Fruit fly (Drosophila melanogaster) whole organism, prepupa: ENCODE results near the gene Vps39.

Experiments used
- Blimp-1 ChIP-seq: fragments of 200-800 bp; sonication (Bioruptor generic); optimal IDR thresholded peaks from 3 replicates; lab custom pipeline; 2017; ENCODE audit warnings: missing biosample characterization, missing genetic modification characterization, mild to moderate bottlenecking, moderate library complexity, missing genetic modification reagents
- CG10631 ChIP-seq: fragments of 200-800 bp; sonication (Bioruptor generic); optimal IDR thresholded peaks from 2 replicates; lab custom pipeline; 2016; ENCODE audit warnings: missing biosample characterization, missing genetic modification characterization
- CG11294 ChIP-seq: fragments of 200-800 bp; sonication (Bioruptor generic); IDR thresholded peaks from 2 replicates; pipeline ENCODE4 v1.3.6; 2022; ENCODE audit warnings: missing biosample characterization, missing genetic modification characterization
- CG11762 ChIP-seq: fragments of 200-800 bp; sonication (Bioruptor generic); optimal IDR thresholded peaks from 3 replicates; lab custom pipeline; 2016; ENCODE audit warnings: missing biosample characterization, missing genetic modification characterization; ENCODE audit not compliant: insufficient read depth
- CG11902 ChIP-seq: fragments of 200-800 bp; sonication (Bioruptor generic); optimal IDR thresholded peaks from 3 replicates; lab custom pipeline; 2016; ENCODE audit warnings: missing biosample characterization, missing genetic modification characterization
- CG15336 ChIP-seq: fragments of 200-800 bp; sonication (Bioruptor generic); IDR thresholded peaks from 2 replicates; pipeline ENCODE4 v1.3.6; 2022; ENCODE audit warnings: missing biosample characterization, missing genetic modification characterization
- CG16779 ChIP-seq: fragments of 200-800 bp; sonication (Bioruptor generic); optimal IDR thresholded peaks from 3 replicates; lab custom pipeline; 2017; ENCODE audit warnings: missing biosample characterization, mild to moderate bottlenecking, missing genetic modification characterization
- CG3032 ChIP-seq: fragments of 200-800 bp; optimal IDR thresholded peaks from 2 replicates; lab custom pipeline; 2019; ENCODE audit warnings: missing biosample characterization, mild to moderate bottlenecking, missing genetic modification characterization, moderate library complexity
- CG31627 ChIP-seq: fragments of 200-800 bp; sonication (Bioruptor generic); optimal IDR thresholded peaks from 3 replicates; lab custom pipeline; 2016; ENCODE audit warnings: missing biosample characterization, missing genetic modification characterization
- CG34406 ChIP-seq: fragments of 200-800 bp; sonication (Bioruptor generic); optimal IDR thresholded peaks from 3 replicates; lab custom pipeline; 2016; ENCODE audit warnings: missing biosample characterization, missing genetic modification characterization
- CG3919 ChIP-seq: fragments of 200-800 bp; sonication (Bioruptor generic); optimal IDR thresholded peaks from 3 replicates; lab custom pipeline; 2016; ENCODE audit warnings: missing biosample characterization, missing genetic modification characterization
- CG4318 ChIP-seq: fragments of 200-800 bp; sonication (Bioruptor generic); optimal IDR thresholded peaks from 3 replicates; lab custom pipeline; 2017; ENCODE audit warnings: missing biosample characterization, mild to moderate bottlenecking, missing genetic modification characterization
- CG6792 ChIP-seq: fragments of 200-800 bp; sonication (Bioruptor generic); optimal IDR thresholded peaks from 3 replicates; lab custom pipeline; 2016; ENCODE audit warnings: missing biosample characterization, missing genetic modification characterization
- CG6854 ChIP-seq: fragments of 200-800 bp; sonication (Bioruptor generic); optimal IDR thresholded peaks from 2 replicates; lab custom pipeline; 2017; ENCODE audit warnings: missing biosample characterization, mild to moderate bottlenecking, missing genetic modification characterization
- CG7368 ChIP-seq: fragments of 200-800 bp; sonication (Bioruptor generic); optimal IDR thresholded peaks from 3 replicates; lab custom pipeline; 2016; ENCODE audit warnings: missing biosample characterization, missing genetic modification characterization
- CG8119 ChIP-seq: fragments of 200-800 bp; sonication (Bioruptor generic); IDR thresholded peaks from 3 replicates; pipeline ENCODE4 v1.3.6; 2022; ENCODE audit warnings: missing biosample characterization, missing genetic modification characterization
- CG8319 ChIP-seq: fragments of 200-800 bp; sonication (Bioruptor generic); optimal IDR thresholded peaks from 3 replicates; lab custom pipeline; 2016; ENCODE audit warnings: missing biosample characterization, missing genetic modification characterization
- CG8632 ChIP-seq: fragments of 200-800 bp; sonication (Bioruptor generic); optimal IDR thresholded peaks from 3 replicates; lab custom pipeline; 2016; ENCODE audit warnings: missing biosample characterization, missing genetic modification characterization
- CG9139 ChIP-seq: fragments of 200-800 bp; sonication (Bioruptor generic); optimal IDR thresholded peaks from 3 replicates; lab custom pipeline; 2017; ENCODE audit warnings: missing biosample characterization, mild to moderate bottlenecking, missing genetic modification characterization
- Eip75B ChIP-seq: fragments of 200-800 bp; sonication (Bioruptor generic); optimal IDR thresholded peaks from 3 replicates; lab custom pipeline; 2016; ENCODE audit warnings: missing biosample characterization, missing genetic modification characterization
- Eip78C ChIP-seq: fragments of 200-800 bp; sonication (Bioruptor generic); peaks from one replicate; lab custom pipeline; 2016; ENCODE audit warnings: missing biosample characterization, missing genetic modification characterization
- Eip93F ChIP-seq: fragments of 200-800 bp; sonication (Bioruptor generic); optimal IDR thresholded peaks from 2 replicates; lab custom pipeline; 2016; ENCODE audit warnings: missing biosample characterization, mild to moderate bottlenecking, missing genetic modification characterization
- Ets21C ChIP-seq: fragments of 200-800 bp; sonication (Bioruptor generic); optimal IDR thresholded peaks from 3 replicates; lab custom pipeline; 2016; ENCODE audit warnings: missing biosample characterization, missing genetic modification characterization
- Ets96B ChIP-seq: fragments of 200-800 bp; optimal IDR thresholded peaks from 2 replicates; lab custom pipeline; 2019; ENCODE audit warnings: missing biosample characterization, mild to moderate bottlenecking, missing genetic modification characterization, moderate library complexity
- Gug ChIP-seq: fragments of 200-800 bp; sonication (Bioruptor generic); IDR thresholded peaks from 2 replicates; pipeline ENCODE4 v1.3.6; 2022; ENCODE audit warnings: missing biosample characterization, missing genetic modification characterization
- Hr38 ChIP-seq: sonication (Bioruptor generic); optimal IDR thresholded peaks from 2 replicates; lab custom pipeline; 2016; ENCODE audit warnings: missing biosample characterization, missing genetic modification characterization
- Hr39 ChIP-seq: fragments of 200-800 bp; sonication (Bioruptor generic); optimal IDR thresholded peaks from 2 replicates; lab custom pipeline; 2016; ENCODE audit warnings: missing biosample characterization, missing genetic modification characterization
- Hr4 ChIP-seq: fragments of 200-800 bp; sonication (Bioruptor generic); optimal IDR thresholded peaks from 3 replicates; lab custom pipeline; 2016; ENCODE audit warnings: missing biosample characterization, missing genetic modification characterization
- Lpt ChIP-seq: fragments of 200-800 bp; sonication (Bioruptor generic); optimal IDR thresholded peaks from 3 replicates; lab custom pipeline; 2016; ENCODE audit warnings: missing biosample characterization, missing genetic modification characterization
- Met ChIP-seq: fragments of 200-800 bp; sonication (Bioruptor generic); optimal IDR thresholded peaks from 3 replicates; lab custom pipeline; 2016; ENCODE audit warnings: missing biosample characterization, missing genetic modification characterization
- OdsH ChIP-seq: fragments of 200-800 bp; sonication (Bioruptor generic); optimal IDR thresholded peaks from 3 replicates; lab custom pipeline; 2016; ENCODE audit warnings: missing biosample characterization, missing genetic modification characterization
- Smox ChIP-seq: fragments of 200-800 bp; sonication (Bioruptor generic); optimal IDR thresholded peaks from 3 replicates; lab custom pipeline; 2016; ENCODE audit warnings: missing biosample characterization, missing genetic modification characterization
- Sox102F ChIP-seq: fragments of 200-800 bp; sonication (Bioruptor generic); optimal IDR thresholded peaks from 2 replicates; lab custom pipeline; 2016; ENCODE audit warnings: missing biosample characterization, mild to moderate bottlenecking, missing genetic modification characterization
- Sox14 ChIP-seq: fragments of 200-800 bp; sonication (Bioruptor generic); optimal IDR thresholded peaks from 3 replicates; lab custom pipeline; 2016; ENCODE audit warnings: missing biosample characterization, missing genetic modification characterization
- Sox15 ChIP-seq: fragments of 200-800 bp; sonication (Bioruptor generic); optimal IDR thresholded peaks from 3 replicates; lab custom pipeline; 2016; ENCODE audit warnings: missing biosample characterization, missing genetic modification characterization
- achi ChIP-seq: fragments of 200-800 bp; sonication (Bioruptor generic); optimal IDR thresholded peaks from 3 replicates; lab custom pipeline; 2016; ENCODE audit warnings: missing biosample characterization, missing genetic modification characterization
- acj6 ChIP-seq: fragments of 200-800 bp; sonication (Bioruptor generic); optimal IDR thresholded peaks from 3 replicates; lab custom pipeline; 2016; ENCODE audit warnings: missing biosample characterization, missing genetic modification characterization
- dac ChIP-seq: fragments of 200-800 bp; sonication (Bioruptor generic); optimal IDR thresholded peaks from 2 replicates; lab custom pipeline; 2017; ENCODE audit warnings: missing biosample characterization, mild to moderate bottlenecking, missing genetic modification characterization
- dsx ChIP-seq: fragments of 200-800 bp; optimal IDR thresholded peaks from 3 replicates; lab custom pipeline; 2019; ENCODE audit warnings: missing biosample characterization, mild to moderate bottlenecking, missing genetic modification characterization, moderate library complexity; ENCODE audit not compliant: poor library complexity, severe bottlenecking
- eg ChIP-seq: fragments of 200-800 bp; sonication (Bioruptor generic); IDR thresholded peaks from 3 replicates; pipeline ENCODE4 v1.3.6; 2022; ENCODE audit warnings: missing biosample characterization, missing genetic modification characterization
- esn ChIP-seq: fragments of 200-800 bp; sonication (Bioruptor generic); optimal IDR thresholded peaks from 2 replicates; lab custom pipeline; 2016; ENCODE audit warnings: missing biosample characterization, mild to moderate bottlenecking, missing genetic modification characterization, moderate library complexity
- fd59A ChIP-seq: fragments of 200-800 bp; sonication (Bioruptor generic); optimal IDR thresholded peaks from 2 replicates; lab custom pipeline; 2017; ENCODE audit warnings: missing biosample characterization, mild to moderate bottlenecking, missing genetic modification characterization, missing genetic modification reagents
- fd85E ChIP-seq: fragments of 200-800 bp; sonication (Bioruptor generic); optimal IDR thresholded peaks from 3 replicates; lab custom pipeline; 2016; ENCODE audit warnings: missing biosample characterization, missing genetic modification characterization
- fkh ChIP-seq: fragments of 200-800 bp; sonication (Bioruptor generic); optimal IDR thresholded peaks from 3 replicates; lab custom pipeline; 2017; ENCODE audit warnings: missing biosample characterization, mild to moderate bottlenecking, missing genetic modification characterization, moderate library complexity
- net ChIP-seq: fragments of 200-800 bp; sonication (Bioruptor generic); optimal IDR thresholded peaks from 3 replicates; lab custom pipeline; 2016; ENCODE audit warnings: missing biosample characterization, missing genetic modification characterization
- pdm3 ChIP-seq: fragments of 200-800 bp; sonication (Bioruptor generic); optimal IDR thresholded peaks from 3 replicates; lab custom pipeline; 2016; ENCODE audit warnings: missing biosample characterization, missing genetic modification characterization
- salr ChIP-seq, 2 experiments: fragments of 200-800 bp; sonication (Bioruptor generic); optimal IDR thresholded peaks; 3 replicates each; lab custom pipeline; 2016 to 2018; ENCODE audit warnings: missing biosample characterization in 2 of 2, missing genetic modification characterization in 2 of 2, mild to moderate bottlenecking in 1 of 2
- spab ChIP-seq: fragments of 200-800 bp; sonication (Bioruptor generic); optimal IDR thresholded peaks from 2 replicates; lab custom pipeline; 2017; ENCODE audit warnings: missing biosample characterization, mild to moderate bottlenecking, missing genetic modification characterization, missing genetic modification reagents
- ss ChIP-seq, 2 experiments: fragments of 200-800 bp; sonication (Bioruptor generic); optimal IDR thresholded peaks; 2 replicates in 1 of 2; 3 replicates in 1 of 2; lab custom pipeline; 2017 to 2018; ENCODE audit warnings: mild to moderate bottlenecking in 2 of 2, missing biosample characterization in 2 of 2, missing genetic modification characterization in 2 of 2, moderate library complexity in 1 of 2
- svp ChIP-seq: fragments of 200-800 bp; sonication (Bioruptor generic); peaks from one replicate; lab custom pipeline; 2016; ENCODE audit warnings: missing biosample characterization, missing genetic modification characterization
- topi ChIP-seq: fragments of 200-800 bp; sonication (Bioruptor generic); optimal IDR thresholded peaks from 3 replicates; lab custom pipeline; 2016; ENCODE audit warnings: missing biosample characterization, missing genetic modification characterization
- vri ChIP-seq: fragments of 200-800 bp; sonication (Bioruptor generic); optimal IDR thresholded peaks from 3 replicates; lab custom pipeline; 2016; ENCODE audit warnings: missing biosample characterization, mild to moderate bottlenecking, missing genetic modification characterization

The Vps39 gene

dm6 chr3R:18298900-18299321 lies 24.7 kb upstream of the Vps39 start, which contains the start of gene Dlc90F:
TSS of gene Dlc90F (plus strand) at chr3R:18299229.
- no peak for TF ChIP-seq CG6854 (GFP tag; lab: Kevin White, UChicago)
- TF ChIP-seq svp (GFP tag; lab: Kevin White, UChicago), result no peak
- TF ChIP-seq pdm3 (GFP tag; lab: Kevin White, UChicago), result peak; percentile 77
- TF ChIP-seq topi (GFP tag; lab: Kevin White, UChicago), result peak; percentile 63
- TF ChIP-seq CG34406, result peak; percentile 32
- no peak for TF ChIP-seq CG16779 (tag; lab: Kevin White, UChicago)
- no peak for TF ChIP-seq fd85E (GFP tag; lab: Kevin White, UChicago)
- TF ChIP-seq CG11294 (GFP tag; lab: Robert Waterston, UW), result peak; percentile 54; the same call in 1 of the 2 replicates
- peak; percentile 49 for TF ChIP-seq Ets96B (tag; lab: Kevin White, UChicago)
- TF ChIP-seq CG8119 (GFP tag; lab: Robert Waterston, UW), result peak; percentile 50; the same call in 2 of the 3 replicates
- TF ChIP-seq CG31627 (GFP tag; lab: Kevin White, UChicago), result peak; percentile 84
- TF ChIP-seq Blimp-1, result peak; percentile 16
- TF ChIP-seq CG8319, result peak; percentile 18
- TF ChIP-seq CG3919 (GFP tag; lab: Kevin White, UChicago), result no peak
- TF ChIP-seq CG15336 (GFP tag; lab: Robert Waterston, UW), result 0 out of 2 replicates have a peak, but pooled peaks have one; percentile 24
- no peak for TF ChIP-seq dac (GFP tag; lab: Kevin White, UChicago)
- peak; percentile 45 for TF ChIP-seq CG4318 (GFP tag; lab: Kevin White, UChicago)
- TF ChIP-seq net (GFP tag; lab: Kevin White, UChicago), result no peak
- no peak for TF ChIP-seq acj6
- TF ChIP-seq Eip75B (GFP tag; lab: Kevin White, UChicago), result no peak
- no peak for TF ChIP-seq ss (GFP tag; optimal IDR thresholded peaks at IDR 0.05; lab: Kevin White, UChicago)
- no peak for TF ChIP-seq dsx (GFP tag; lab: Kevin White, UChicago)
- no peak for TF ChIP-seq Sox102F (GFP tag; lab: Kevin White, UChicago)
- TF ChIP-seq Gug (GFP tag; lab: Robert Waterston, UW), result peak; percentile 86
- TF ChIP-seq spab (GFP tag; lab: Kevin White, UChicago), result no peak
- peak; percentile 71 for TF ChIP-seq esn
- TF ChIP-seq CG9139 (GFP tag; lab: Kevin White, UChicago), result no peak
- peak; percentile 36 for TF ChIP-seq CG11902 (GFP tag; lab: Kevin White, UChicago)
- TF ChIP-seq OdsH (GFP tag; lab: Kevin White, UChicago), result peak; percentile 76
- TF ChIP-seq Sox14 (GFP tag; lab: Kevin White, UChicago), result peak; percentile 77
- TF ChIP-seq CG7368 (GFP tag; lab: Kevin White, UChicago), result peak; percentile 34
- no peak for TF ChIP-seq Smox (GFP tag; lab: Kevin White, UChicago)
- no peak for TF ChIP-seq CG10631 (GFP tag; lab: Kevin White, UChicago)
- TF ChIP-seq CG3032 (tag; lab: Kevin White, UChicago), result peak; percentile 76
- no peak for TF ChIP-seq achi (GFP tag; lab: Kevin White, UChicago)
- TF ChIP-seq Eip78C (GFP tag; lab: Kevin White, UChicago), result peak; percentile 78
- no peak for TF ChIP-seq Lpt (GFP tag; lab: Kevin White, UChicago)
- peak; percentile 80 for TF ChIP-seq eg (GFP tag; lab: Robert Waterston, UW)
- TF ChIP-seq Eip93F (GFP tag; lab: Kevin White, UChicago), result no peak
- peak; percentile 72 for TF ChIP-seq Hr4 (GFP tag; lab: Kevin White, UChicago)
- TF ChIP-seq salr (GFP tag; optimal IDR thresholded peaks at IDR 0.05; lab: Kevin White, UChicago), result peak in 1 of 2 experiments; percentile 42
- TF ChIP-seq Hr39 (GFP tag; lab: Kevin White, UChicago), result peak; percentile 84
- no peak for TF ChIP-seq CG11762 (GFP tag; lab: Kevin White, UChicago)
- no peak for TF ChIP-seq fkh (GFP tag; lab: Kevin White, UChicago)
- peak; percentile 25 for TF ChIP-seq fd59A (GFP tag; lab: Kevin White, UChicago)
- peak; percentile 17 for TF ChIP-seq Hr38 (GFP tag; lab: Kevin White, UChicago)
- TF ChIP-seq CG8632 (GFP tag; lab: Kevin White, UChicago), result peak; percentile 8
- no peak for TF ChIP-seq vri
- TF ChIP-seq Sox15, result peak; percentile 64
- TF ChIP-seq CG6792 (GFP tag; lab: Kevin White, UChicago), result peak; percentile 6
- TF ChIP-seq Met, result no peak
- peak; percentile 70 for TF ChIP-seq Ets21C (GFP tag; lab: Kevin White, UChicago)
